Fruit fly (Drosophila melanogaster): ENCODE data around the gene p130CAS.

The p130CAS gene

DNA sequence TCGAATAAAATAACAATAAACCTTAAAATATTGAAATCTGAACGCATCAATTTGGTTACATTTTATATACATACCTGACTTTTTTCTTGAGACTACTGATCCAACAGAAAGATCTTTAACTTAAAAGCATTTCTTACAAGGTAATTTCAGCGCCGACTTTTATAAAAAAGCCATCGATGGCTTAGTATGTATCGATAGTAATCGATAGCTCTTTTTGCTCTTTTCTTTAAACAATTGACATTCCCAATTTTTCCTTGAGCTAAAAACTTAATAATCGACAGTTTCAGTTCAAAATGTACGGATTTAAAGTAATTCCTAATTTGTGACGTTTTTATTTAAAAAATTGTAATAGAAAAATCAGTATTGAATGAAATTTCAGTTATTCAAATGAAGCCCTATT is 21.8 kb downstream of the p130CAS start (continued):
- TF ChIP-seq CG7987 (GFP tag; optimal IDR thresholded peaks at IDR 0.05) (no peak), CG2712 (tag; optimal IDR thresholded peaks at IDR 0.05) (peak; percentile 3), CG18476 (GFP tag; optimal IDR thresholded peaks at IDR 0.05) (no peak), Rx (GFP tag; IDR thresholded peaks at IDR 0.05) (no peak), Hr3 (GFP tag; optimal IDR thresholded peaks at IDR 0.05) (no peak), wor (GFP tag; IDR thresholded peaks at IDR 0.05) (no peak), Pdp1 (GFP tag; optimal IDR thresholded peaks at IDR 0.05) (no peak), sisA (GFP tag; IDR thresholded peaks at IDR 0.05) (no peak), CG8944 (GFP tag; optimal IDR thresholded peaks at IDR 0.05) (no peak), CG8089 (GFP tag; optimal IDR thresholded peaks at IDR 0.05) (no peak), wek (GFP tag; optimal IDR thresholded peaks at IDR 0.05) (no peak), ftz-f1 (GFP tag; optimal IDR thresholded peaks at IDR 0.05) (no peak), CG9727 (GFP tag; optimal IDR thresholded peaks at IDR 0.05) (no peak), CG10543 (GFP tag; optimal IDR thresholded peaks at IDR 0.05) (no peak), CG3163 (GFP tag; optimal IDR thresholded peaks at IDR 0.05) (no peak), NFAT (GFP tag; IDR thresholded peaks at IDR 0.05) (no peak), CG4328 (GFP tag; optimal IDR thresholded peaks at IDR 0.05) (no peak), CG10431 (GFP tag; optimal IDR thresholded peaks at IDR 0.05) (no peak), CG5180 (GFP tag; optimal IDR thresholded peaks at IDR 0.05) (no peak), CG8765 (GFP tag; IDR thresholded peaks at IDR 0.05) (no peak), CG12744 (GFP tag; optimal IDR thresholded peaks at IDR 0.05) (no peak), Mad (GFP tag; optimal IDR thresholded peaks at IDR 0.05) (no peak), knrl (GFP tag; IDR thresholded peaks at IDR 0.05; ENCODE audit: partially characterized antibody) (peak; percentile 86), odd (GFP tag; optimal IDR thresholded peaks at IDR 0.05) (no peak), CG13296 (GFP tag; optimal IDR thresholded peaks at IDR 0.05) (peak; percentile 17), CG7556 (GFP tag; optimal IDR thresholded peaks at IDR 0.05) (no peak), CG30403 (GFP tag; optimal IDR thresholded peaks at IDR 0.05) (no peak), CG12391 (tag; optimal IDR thresholded peaks at IDR 0.05) (no peak), ems (GFP tag; optimal IDR thresholded peaks at IDR 0.05) (no peak), br (optimal IDR thresholded peaks at IDR 0.05) (no peak), CG15073 (GFP tag; optimal IDR thresholded peaks at IDR 0.05) (no peak), CG17912 (GFP tag; optimal IDR thresholded peaks at IDR 0.05) (no peak), CG2120 (GFP tag; optimal IDR thresholded peaks at IDR 0.05) (peak; percentile 28), Fer2 (tag; optimal IDR thresholded peaks at IDR 0.05) (no peak), Atf3 (GFP tag; optimal IDR thresholded peaks at IDR 0.05) (no peak), Dbx (GFP tag; IDR thresholded peaks at IDR 0.05) (no peak), CG14014 (GFP tag; IDR thresholded peaks at IDR 0.05) (no peak), ash1 (GFP tag; optimal IDR thresholded peaks at IDR 0.05) (no peak), bab2 (GFP tag; optimal IDR thresholded peaks at IDR 0.05) (no peak), disco-r (GFP tag; optimal IDR thresholded peaks at IDR 0.05) (no peak), danr (GFP tag; IDR thresholded peaks at IDR 0.05) (no peak), ham (GFP tag; IDR thresholded peaks at IDR 0.05) (no peak), pzg (GFP tag; optimal IDR thresholded peaks at IDR 0.05) (peak; percentile 60), CoRest (tag; optimal IDR thresholded peaks at IDR 0.05) (peak; percentile 14), CHES-1-like (GFP tag; optimal IDR thresholded peaks at IDR 0.05) (no peak), fd96Cb (tag; optimal IDR thresholded peaks at IDR 0.05) (no peak), nom (GFP tag; optimal IDR thresholded peaks at IDR 0.05) (no peak), CG31365 (tag; optimal IDR thresholded peaks at IDR 0.05) (no peak), Adf1 (GFP tag; IDR thresholded peaks at IDR 0.05) (no peak), Eip74EF (GFP tag; optimal IDR thresholded peaks at IDR 0.05) (no peak), Mes4 (GFP tag; optimal IDR thresholded peaks at IDR 0.05) (no peak), fd64A (GFP tag; optimal IDR thresholded peaks at IDR 0.05) (no peak)

All from whole organism, embryonic.